Worm (Caenorhabditis elegans) whole organism, early embryonic: ENCODE data around the gene B0228.1.

Experiments used
- B0310.2 ChIP-seq: sonication (generic microtip); optimal IDR thresholded peaks from 2 replicates; lab custom pipeline; 2016; ENCODE audit warnings: mild to moderate bottlenecking, missing genetic modification characterization, missing compliant biosample characterization
- F13C5.2 ChIP-seq: sonication (generic microtip); optimal IDR thresholded peaks from 2 replicates; lab custom pipeline; 2017; ENCODE audit warnings: mild to moderate bottlenecking, missing genetic modification characterization, inconsistent platforms, missing compliant biosample characterization
- aly-1 ChIP-seq: sonication (generic microtip); optimal IDR thresholded peaks from 2 replicates; lab custom pipeline; 2016; ENCODE audit warnings: missing genetic modification characterization, missing compliant biosample characterization
- ama-1 ChIP-seq: fragments of 150-350 bp; optimal IDR thresholded peaks from 2 replicates; lab custom pipeline; 2014
- ceh-13 ChIP-seq: fragments of 200-800 bp; sonication (Bioruptor generic); optimal IDR thresholded peaks from 2 replicates; lab custom pipeline; 2018; ENCODE audit warnings: mild to moderate bottlenecking, missing genetic modification characterization, missing compliant biosample characterization
- ceh-36 ChIP-seq: sonication (generic microtip); optimal IDR thresholded peaks from 2 replicates; lab custom pipeline; 2016; ENCODE audit warnings: missing genetic modification characterization, inconsistent platforms, missing compliant biosample characterization
- ets-7 ChIP-seq: sonication (generic microtip); optimal IDR thresholded peaks from 2 replicates; lab custom pipeline; 2016; ENCODE audit warnings: missing genotype, missing genetic modification characterization, missing compliant biosample characterization
- flt-1 ChIP-seq: fragments of 200-800 bp; sonication (Bioruptor generic); IDR thresholded peaks from 2 replicates; pipeline ENCODE4 v1.3.6; 2022; ENCODE audit warnings: missing genetic modification characterization, missing compliant biosample characterization
- hmbx-1 ChIP-seq: sonication (generic microtip); optimal IDR thresholded peaks from 2 replicates; lab custom pipeline; 2016; ENCODE audit warnings: mild to moderate bottlenecking, missing genetic modification characterization, missing compliant biosample characterization
- hmg-4 ChIP-seq: fragments of 200-800 bp; sonication (Bioruptor generic); optimal IDR thresholded peaks from 2 replicates; lab custom pipeline; 2018; ENCODE audit warnings: mild to moderate bottlenecking, missing genetic modification characterization, missing compliant biosample characterization
- hnd-1 ChIP-seq: sonication (generic microtip); optimal IDR thresholded peaks from 2 replicates; lab custom pipeline; 2016; ENCODE audit warnings: missing genetic modification characterization, missing compliant biosample characterization
- pes-1 ChIP-seq: fragments of 200-800 bp; sonication (Bioruptor generic); IDR thresholded peaks from 2 replicates; pipeline ENCODE4 v1.3.6; 2022; ENCODE audit warnings: missing genetic modification reagents, missing genetic modification characterization, missing compliant biosample characterization
- scrt-1 ChIP-seq: fragments of 200-800 bp; sonication (Bioruptor generic); IDR thresholded peaks from 2 replicates; pipeline ENCODE4 v1.3.6; 2022; ENCODE audit warnings: missing genetic modification characterization, missing compliant biosample characterization
- sea-1 ChIP-seq: fragments of 200-800 bp; sonication (Bioruptor generic); conservative IDR thresholded peaks from 2 replicates; pipeline ENCODE4 v1.3.6; 2022; ENCODE audit warnings: missing genetic modification characterization, missing compliant biosample characterization
- tbx-11 ChIP-seq: fragments of 200-800 bp; sonication (Bioruptor generic); IDR thresholded peaks from 2 replicates; pipeline ENCODE4 v1.3.6; 2022; ENCODE audit warnings: missing genetic modification characterization, missing compliant biosample characterization
- tbx-37 ChIP-seq: fragments of 200-800 bp; sonication (Bioruptor generic); conservative IDR thresholded peaks from 2 replicates; pipeline ENCODE4 v1.3.6; 2022; ENCODE audit warnings: missing genetic modification reagents, missing genetic modification characterization, missing compliant biosample characterization
- tra-4 ChIP-seq: sonication (generic microtip); optimal IDR thresholded peaks from 2 replicates; lab custom pipeline; 2017; ENCODE audit warnings: missing genetic modification characterization, missing compliant biosample characterization

Gene B0228.1

DNA sequence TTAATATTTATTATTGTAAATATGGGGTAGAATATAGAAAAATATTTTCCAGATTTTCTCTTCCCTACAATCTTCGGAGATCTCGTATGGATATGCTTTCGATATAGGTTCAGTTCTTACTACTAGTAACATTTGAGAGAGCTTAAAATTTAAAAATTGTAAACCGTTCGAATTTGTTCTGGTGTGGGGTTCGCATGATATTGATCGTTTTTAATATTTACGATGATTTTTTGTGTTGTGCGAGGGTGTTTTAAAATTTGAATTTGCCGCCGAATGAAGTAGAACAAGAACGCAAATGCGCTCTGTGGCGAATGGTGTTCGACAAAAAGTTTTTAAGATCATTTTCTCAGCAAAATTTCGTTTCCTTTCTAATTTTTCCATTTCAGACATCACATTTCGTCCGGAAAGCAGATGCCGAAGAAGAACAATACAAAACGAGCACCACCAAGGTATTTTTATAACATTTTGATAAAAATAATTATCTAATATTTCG is 28.4 kb downstream of the B0228.1 start, which contains the start of gene skr-17:
Gene skr-17, plus strand, starts transcription at position 51 of the 493 bp plus-strand sequence.
- no peak for TF ChIP-seq scrt-1 (GFP tag; lab: Robert Waterston, UW)
- no peak for TF ChIP-seq ceh-36 (tag; lab: Kevin White, UChicago)

- TF ChIP-seq ets-7 (tag; lab: Kevin White, UChicago) (no peak), F13C5.2 (tag; lab: Kevin White, UChicago) (no peak), ceh-13 (GFP tag; lab: Kevin White, UChicago) (no peak), ceh-36 (tag; lab: Kevin White, UChicago) (no peak), sea-1 (GFP tag; lab: Robert Waterston, UW) (no peak), pes-1 (GFP tag; lab: Robert Waterston, UW) (no peak), hmbx-1 (no peak), scrt-1 (GFP tag; lab: Robert Waterston, UW) (no peak), hmg-4 (GFP tag; lab: Kevin White, UChicago) (no peak)
Observed at ce11 chrII:7789605-7790004, 34.5 kb downstream of the B0228.1 start.

- TF ChIP-seq hmbx-1: no peak
- peak; percentile 68 for TF ChIP-seq ama-1 (lab: Kevin White, UChicago)
Observed at ce11 chrII:7790324-7790898, 35.3 kb downstream of the B0228.1 start, which contains the start of gene srlf-1. srlf-1 (plus strand) TSS chrII:7790591.

DNA sequence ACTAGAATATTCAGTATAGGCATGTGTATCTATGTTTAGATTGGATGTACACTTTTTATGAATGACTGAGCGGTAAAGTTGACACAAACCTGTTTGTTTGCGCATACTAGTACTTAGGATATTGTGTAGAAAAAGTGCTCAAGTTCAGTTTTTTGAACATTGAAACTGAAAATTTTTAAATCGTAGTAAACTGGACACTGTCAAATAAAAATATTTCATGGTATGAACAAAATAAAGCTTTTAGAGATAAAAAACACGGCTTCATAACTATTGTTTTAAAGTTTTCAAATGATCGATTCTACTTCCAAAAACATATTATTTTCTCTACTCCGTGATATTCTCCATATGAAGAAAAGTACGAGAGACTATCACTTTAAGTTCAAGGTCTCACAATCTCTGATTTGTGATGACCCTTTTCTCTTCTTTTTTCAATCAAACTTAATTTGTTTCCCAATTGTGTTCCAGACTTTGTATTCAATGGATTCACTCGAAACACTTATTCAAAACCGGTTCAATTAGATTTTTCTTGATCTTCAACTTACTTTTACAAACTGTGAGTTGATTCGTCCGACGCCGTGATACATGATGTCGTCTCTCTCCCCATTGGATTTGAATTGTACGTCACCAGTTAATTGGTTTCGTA is 36.4 kb downstream of the B0228.1 start:
- TF ChIP-seq tbx-11 (no peak), flt-1 (GFP tag; lab: Robert Waterston, UW) (no peak), F13C5.2 (tag; lab: Kevin White, UChicago) (no peak), aly-1 (tag; lab: Kevin White, UChicago) (no peak), ama-1 (lab: Kevin White, UChicago) (no peak), hnd-1 (tag; lab: Kevin White, UChicago) (no peak), tra-4 (tag; lab: Kevin White, UChicago) (no peak), tbx-37 (no peak), hmbx-1 (no peak), scrt-1 (GFP tag; lab: Robert Waterston, UW) (no peak)

ce11 chrII:7792514-7792913 is 37.4 kb downstream of the B0228.1 start:
- TF ChIP-seq scrt-1 (GFP tag; lab: Robert Waterston, UW): no peak
- no peak for TF ChIP-seq tra-4 (tag; lab: Kevin White, UChicago)
- TF ChIP-seq ceh-36 (tag; lab: Kevin White, UChicago): no peak
- no peak for TF ChIP-seq aly-1 (tag; lab: Kevin White, UChicago)
- TF ChIP-seq pes-1 (GFP tag; lab: Robert Waterston, UW): no peak
- TF ChIP-seq sea-1 (GFP tag; lab: Robert Waterston, UW): no peak
- no peak for TF ChIP-seq flt-1 (GFP tag; lab: Robert Waterston, UW)
- no peak for TF ChIP-seq F13C5.2 (tag; lab: Kevin White, UChicago)
- no peak for TF ChIP-seq ceh-13 (GFP tag; lab: Kevin White, UChicago)
- no peak for TF ChIP-seq hnd-1 (tag; lab: Kevin White, UChicago)
- TF ChIP-seq hmbx-1: no peak

ce11 chrII:7794222-7794621 is 39.1 kb downstream of the B0228.1 start, which contains the start of gene glr-4:
glr-4 (minus strand) TSS chrII:7794322.
- TF ChIP-seq tbx-11 (no peak), hmbx-1 (no peak)

DNA sequence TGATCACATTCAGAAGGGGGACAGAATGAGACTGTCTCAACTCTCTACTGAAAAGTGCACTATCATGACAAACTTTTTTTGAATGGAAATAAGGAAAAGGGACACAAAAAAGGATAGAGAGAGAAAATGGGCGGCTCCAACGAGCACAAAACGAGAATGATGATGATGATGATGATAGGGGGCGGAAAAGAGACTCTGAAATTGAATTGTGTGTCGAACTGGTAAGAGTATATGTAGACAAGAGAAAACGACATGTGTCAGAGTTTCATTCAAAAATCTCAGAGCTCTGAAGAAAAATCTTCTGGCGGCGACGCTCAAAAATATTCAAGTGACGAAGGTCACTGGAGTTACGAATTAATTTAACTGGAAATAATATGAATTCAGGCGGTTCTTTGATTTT is 40.2 kb downstream of the B0228.1 start:
- TF ChIP-seq ceh-36 (tag; lab: Kevin White, UChicago) (no peak), aly-1 (tag; lab: Kevin White, UChicago) (no peak), tbx-11 (no peak), tbx-37 (no peak), B0310.2 (tag; lab: Kevin White, UChicago) (no peak), flt-1 (GFP tag; lab: Robert Waterston, UW) (no peak), ama-1 (lab: Kevin White, UChicago) (no peak), scrt-1 (GFP tag; lab: Robert Waterston, UW) (no peak), tra-4 (tag; lab: Kevin White, UChicago) (no peak), ceh-13 (GFP tag; lab: Kevin White, UChicago) (no peak)

DNA sequence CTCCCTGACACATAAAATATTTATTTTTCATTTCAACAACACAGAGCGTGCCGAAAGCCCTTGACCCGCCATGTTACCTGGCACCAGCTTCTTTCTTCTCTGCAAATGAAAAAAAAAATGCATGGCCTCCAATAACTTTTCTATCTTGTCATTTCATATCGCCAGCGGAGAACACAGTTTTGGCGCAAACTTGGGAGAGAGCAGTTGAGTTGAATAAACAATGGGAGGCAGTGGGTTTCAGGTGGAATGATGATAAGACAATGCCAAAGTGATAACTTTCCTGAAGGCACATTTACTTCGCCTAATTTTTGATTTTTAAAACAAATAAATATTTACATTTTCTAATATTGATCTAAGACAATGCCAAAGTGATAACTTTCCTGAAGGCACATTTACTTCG is 46.1 kb downstream of the B0228.1 start:
- no peak for TF ChIP-seq tbx-37
- TF ChIP-seq scrt-1 (GFP tag; lab: Robert Waterston, UW): no peak
- TF ChIP-seq flt-1 (GFP tag; lab: Robert Waterston, UW): no peak
- TF ChIP-seq tbx-11: no peak
- no peak for TF ChIP-seq ets-7 (tag; lab: Kevin White, UChicago)
- no peak for TF ChIP-seq hmg-4 (GFP tag; lab: Kevin White, UChicago)
- no peak for TF ChIP-seq hnd-1 (tag; lab: Kevin White, UChicago)
- no peak for TF ChIP-seq pes-1 (GFP tag; lab: Robert Waterston, UW)
- no peak for TF ChIP-seq ceh-36 (tag; lab: Kevin White, UChicago)
- no peak for TF ChIP-seq F13C5.2 (tag; lab: Kevin White, UChicago)
